Worm (Caenorhabditis elegans) whole organism, L2 larva: Measurements from ENCODE around the gene W05B10.3.

ENCODE experiments used
- Y55F3AM.14 ChIP-seq: fragments of 200-800 bp; sonication (Bioruptor generic); optimal IDR thresholded peaks from 2 replicates; lab custom pipeline; 2018; ENCODE audit warnings: mild to moderate bottlenecking, missing genetic modification characterization, missing compliant biosample characterization
- crh-2 ChIP-seq: sonication (generic microtip); optimal IDR thresholded peaks from 2 replicates; lab custom pipeline; 2017; ENCODE audit warnings: missing biosample characterization, missing genetic modification characterization
- elt-3 ChIP-seq: sonication (generic microtip); optimal IDR thresholded peaks from 2 replicates; lab custom pipeline; 2017; ENCODE audit warnings: missing biosample characterization, missing genetic modification characterization
- mbf-1 ChIP-seq: sonication (generic microtip); optimal IDR thresholded peaks from 2 replicates; lab custom pipeline; 2017; ENCODE audit warnings: missing biosample characterization, missing genetic modification characterization
- mdl-1 ChIP-seq, 2 experiments: fragments of 150-350 bp in 1 of 2; sonication (generic microtip) in 1 of 2; optimal IDR thresholded peaks; 2 replicates each; lab custom pipeline; 2017; ENCODE audit warnings: missing biosample characterization in 2 of 2, missing genetic modification characterization in 2 of 2
- nhr-237 ChIP-seq: fragments of 150-350 bp; optimal IDR thresholded peaks from 2 replicates; lab custom pipeline; 2014; ENCODE audit warnings: missing biosample characterization, missing genetic modification characterization
- sma-9 ChIP-seq, 2 experiments: fragments of 150-350 bp in 1 of 2; sonication (generic microtip) in 1 of 2; optimal IDR thresholded peaks; 2 replicates each; lab custom pipeline; 2014 to 2016; ENCODE audit warnings: missing genetic modification characterization in 2 of 2, mild to moderate bottlenecking in 1 of 2, missing biosample characterization in 1 of 2, missing compliant biosample characterization in 1 of 2, missing genetic modification reagents in 1 of 2, moderate library complexity in 1 of 2
- unc-62 ChIP-seq: fragments of 150-350 bp; optimal IDR thresholded peaks from 2 replicates; lab custom pipeline; 2014; ENCODE audit warnings: missing biosample characterization, missing genetic modification reagents, missing genetic modification characterization
- zag-1 ChIP-seq: fragments of 150-350 bp; optimal IDR thresholded peaks from 2 replicates; lab custom pipeline; 2014; ENCODE audit warnings: missing biosample characterization, missing genetic modification characterization

DNA sequence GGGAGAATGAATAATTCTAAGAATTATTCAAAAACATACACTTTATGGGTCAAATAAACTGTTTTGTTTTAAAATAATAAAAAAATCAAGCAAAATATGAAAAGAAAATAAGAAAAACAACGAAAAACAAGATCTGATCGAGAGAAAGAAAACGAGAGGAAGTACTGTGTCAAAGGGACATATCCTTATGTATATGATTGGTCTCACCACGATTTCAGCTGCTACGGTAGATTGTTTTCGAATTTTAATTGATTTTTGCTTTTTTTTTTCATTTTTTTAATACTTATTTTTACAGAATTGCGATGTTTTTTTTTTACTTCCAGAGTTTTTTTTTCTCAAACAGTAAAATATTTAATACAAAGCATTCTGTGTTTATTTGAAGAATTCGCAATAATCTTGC lies 35.3 kb upstream of the W05B10.3 start:
- no peak for TF ChIP-seq unc-62
- TF ChIP-seq mbf-1 (tag; lab: Kevin White, UChicago): no peak
- TF ChIP-seq crh-2 (tag; lab: Kevin White, UChicago): no peak
- TF ChIP-seq nhr-237 (tag; lab: Kevin White, UChicago): no peak
- TF ChIP-seq mdl-1 (tag; optimal IDR thresholded peaks at IDR 0.05; lab: Kevin White, UChicago): no peak
- no peak for TF ChIP-seq zag-1
- TF ChIP-seq Y55F3AM.14 (GFP tag; lab: Kevin White, UChicago): no peak
- TF ChIP-seq sma-9 (GFP tag; optimal IDR thresholded peaks at IDR 0.05; lab: Kevin White, UChicago): no peak
- no peak for TF ChIP-seq sma-9 (tag; optimal IDR thresholded peaks at IDR 0.05; lab: Kevin White, UChicago)
- no peak for TF ChIP-seq elt-3 (tag; lab: Kevin White, UChicago)
